Worm (Caenorhabditis elegans) whole organism, mixed stage, embryonic: ENCODE results near the gene F49C12.2.

Source experiments
- blmp-1 ChIP-seq: fragments of 150-350 bp; optimal IDR thresholded peaks from 2 replicates; lab custom pipeline; 2014; ENCODE audit warnings: missing biosample characterization, missing genetic modification characterization
- ces-1 ChIP-seq: fragments of 150-350 bp; optimal IDR thresholded peaks from 2 replicates; lab custom pipeline; 2014; ENCODE audit warnings: missing biosample characterization, missing genetic modification reagents, missing genetic modification characterization
- mls-2 ChIP-seq: sonication (generic microtip); optimal IDR thresholded peaks from 2 replicates; lab custom pipeline; 2016; ENCODE audit warnings: mild to moderate bottlenecking, missing genetic modification characterization, moderate library complexity, missing compliant biosample characterization
- nhr-237 ChIP-seq: fragments of 150-350 bp; optimal IDR thresholded peaks from 2 replicates; lab custom pipeline; 2014; ENCODE audit warnings: missing biosample characterization, missing genetic modification characterization

ce11 chrIV:9299145-9299544 lies at the start of gene F49C12.2:
- TF ChIP-seq mls-2 (tag; lab: Kevin White, UChicago) (no peak), blmp-1 (tag; lab: Kevin White, UChicago) (no peak), nhr-237 (tag; lab: Kevin White, UChicago) (no peak), ces-1 (GFP tag; lab: Kevin White, UChicago) (no peak)
